Worm (Caenorhabditis elegans) whole organism, midembryonic: ENCODE measurements around the gene F40G12.5.
"Not testable (repeated sequence)": the region's sequence is repeated elsewhere in the genome, so short reads cannot be mapped to it uniquely, and the experiment has no call there.

Experiments used
- T22C8.4 ChIP-seq: fragments of 200-800 bp; sonication (Bioruptor generic); IDR thresholded peaks from 2 replicates; pipeline ENCODE4 v1.3.6; 2022; ENCODE audit warnings: missing genetic modification characterization, missing compliant biosample characterization
- cog-1 ChIP-seq: sonication (generic microtip); optimal IDR thresholded peaks from 2 replicates; lab custom pipeline; 2016; ENCODE audit warnings: missing genetic modification characterization, missing compliant biosample characterization
- flt-1 ChIP-seq: fragments of 200-800 bp; sonication (Bioruptor generic); IDR thresholded peaks from 2 replicates; pipeline ENCODE4 v1.3.6; 2022; ENCODE audit warnings: missing genetic modification characterization, missing compliant biosample characterization
- klf-2 ChIP-seq: fragments of 200-800 bp; sonication (Bioruptor generic); conservative IDR thresholded peaks from 2 replicates; pipeline ENCODE4 v1.3.6; 2022; ENCODE audit warnings: missing genetic modification reagents, missing genetic modification characterization, missing compliant biosample characterization
- med-1 ChIP-seq: sonication (generic microtip); optimal IDR thresholded peaks from 2 replicates; lab custom pipeline; 2017; ENCODE audit warnings: missing genetic modification characterization, mild to moderate bottlenecking, missing compliant biosample characterization, antibody characterized with exemption, missing genetic modification reagents; ENCODE audit not compliant: insufficient read depth
- ref-1 ChIP-seq: fragments of 200-800 bp; sonication (Bioruptor generic); conservative IDR thresholded peaks from 2 replicates; pipeline ENCODE4 v1.3.6; 2022; ENCODE audit warnings: missing genetic modification reagents, missing genetic modification characterization, missing compliant biosample characterization
- tab-1 ChIP-seq: fragments of 200-800 bp; sonication (Bioruptor generic); IDR thresholded peaks from 2 replicates; pipeline ENCODE4 v1.3.6; 2022; ENCODE audit warnings: missing genetic modification characterization, missing compliant biosample characterization
- ztf-23 ChIP-seq: fragments of 200-800 bp; sonication (Bioruptor generic); IDR thresholded peaks from 2 replicates; pipeline ENCODE4 v1.3.6; 2022; ENCODE audit warnings: missing genetic modification reagents, missing genetic modification characterization, missing compliant biosample characterization
- ztf-29 ChIP-seq: fragments of 200-800 bp; sonication (Bioruptor generic); IDR thresholded peaks from 2 replicates; pipeline ENCODE4 v1.3.6; 2022; ENCODE audit warnings: missing genetic modification reagents, missing genetic modification characterization, missing compliant biosample characterization

F40G12.5 gene

ce11 chrV:14283241-14283640, 12.6 kb upstream of the F40G12.5 start, which contains the start of gene F40G12.10:
TSS of gene F40G12.10 (plus strand) at chrV:14283541.
- no peak for TF ChIP-seq flt-1 (GFP tag; lab: Robert Waterston, UW)
- TF ChIP-seq ref-1 (GFP tag; lab: Robert Waterston, UW) = no peak
- no peak for TF ChIP-seq klf-2 (GFP tag; lab: Robert Waterston, UW)
- no peak for TF ChIP-seq ztf-23 (GFP tag; lab: Robert Waterston, UW)
- no peak for TF ChIP-seq cog-1 (tag; lab: Kevin White, UChicago)
- TF ChIP-seq med-1 (GFP tag; lab: Kevin White, UChicago) = no peak
- no peak for TF ChIP-seq T22C8.4
- no peak for TF ChIP-seq tab-1
- no peak for TF ChIP-seq ztf-29

- no peak for TF ChIP-seq ztf-23 (GFP tag; lab: Robert Waterston, UW)
- TF ChIP-seq tab-1 = no peak
- TF ChIP-seq cog-1 (tag; lab: Kevin White, UChicago) = no peak
- no peak for TF ChIP-seq ref-1 (GFP tag; lab: Robert Waterston, UW)
These were observed 11.6 kb upstream of the F40G12.5 start, which contains the start of the genes srt-74 and F40G12.9 for ce11 chrV:14282222-14282709. TSS of gene srt-74 (minus strand) at chrV:14282322. TSS of gene F40G12.9 (plus strand) at chrV:14282659.

ce11 chrV:14279777-14280176, 9.1 kb upstream of the F40G12.5 start, which contains the start of gene srt-33:
TSS of gene srt-33 (minus strand) at chrV:14279877.
- TF ChIP-seq ref-1 (GFP tag; lab: Robert Waterston, UW) = no peak
- TF ChIP-seq ztf-29 = no peak
- TF ChIP-seq flt-1 (GFP tag; lab: Robert Waterston, UW) = no peak

ce11 chrV:14274268-14274667, 3.6 kb upstream of the F40G12.5 start, which contains the start of gene F40G12.7:
TSS of gene F40G12.7 (plus strand) at chrV:14274568.
- not testable (repeated sequence) for TF ChIP-seq cog-1 (tag; lab: Kevin White, UChicago); med-1 (GFP tag; lab: Kevin White, UChicago); tab-1

- TF ChIP-seq flt-1 (GFP tag; lab: Robert Waterston, UW) (no peak), ztf-29 (no peak), ztf-23 (GFP tag; lab: Robert Waterston, UW) (no peak), T22C8.4 (no peak), cog-1 (tag; lab: Kevin White, UChicago) (no peak), tab-1 (no peak), med-1 (GFP tag; lab: Kevin White, UChicago) (no peak), ref-1 (GFP tag; lab: Robert Waterston, UW) (no peak), klf-2 (GFP tag; lab: Robert Waterston, UW) (no peak)
These were observed 2.4 kb upstream of the F40G12.5 start, which contains the start of gene F40G12.6 for ce11 chrV:14273019-14273418. TSS of gene F40G12.6 (minus strand) at chrV:14273119.

ce11 chrV:14268616-14269015, 2.0 kb downstream of the F40G12.5 start, which contains the start of gene F40G12.4:
TSS of gene F40G12.4 (minus strand) at chrV:14268716.
- TF ChIP-seq cog-1 (tag; lab: Kevin White, UChicago) (no peak), ref-1 (GFP tag; lab: Robert Waterston, UW) (no peak), flt-1 (GFP tag; lab: Robert Waterston, UW) (no peak), ztf-29 (no peak), T22C8.4 (no peak), ztf-23 (GFP tag; lab: Robert Waterston, UW) (no peak), med-1 (GFP tag; lab: Kevin White, UChicago) (no peak), tab-1 (no peak), klf-2 (GFP tag; lab: Robert Waterston, UW) (no peak)

ce11 chrV:14267326-14267942, 3.2 kb downstream of the F40G12.5 start:
- TF ChIP-seq ztf-23 (GFP tag; lab: Robert Waterston, UW) = no peak
- no peak for TF ChIP-seq tab-1
- TF ChIP-seq ref-1 (GFP tag; lab: Robert Waterston, UW) = no peak
- no peak for TF ChIP-seq med-1 (GFP tag; lab: Kevin White, UChicago)
- TF ChIP-seq klf-2 (GFP tag; lab: Robert Waterston, UW) = no peak
- no peak for TF ChIP-seq ztf-29
- no peak for TF ChIP-seq cog-1 (tag; lab: Kevin White, UChicago)
- TF ChIP-seq flt-1 (GFP tag; lab: Robert Waterston, UW) = no peak
- TF ChIP-seq T22C8.4 = no peak

- TF ChIP-seq ztf-23 (GFP tag; lab: Robert Waterston, UW) = no peak
- no peak for TF ChIP-seq ref-1 (GFP tag; lab: Robert Waterston, UW)
- TF ChIP-seq T22C8.4 = no peak
- TF ChIP-seq tab-1 = no peak
- no peak for TF ChIP-seq med-1 (GFP tag; lab: Kevin White, UChicago)
- no peak for TF ChIP-seq cog-1 (tag; lab: Kevin White, UChicago)
- no peak for TF ChIP-seq klf-2 (GFP tag; lab: Robert Waterston, UW)
- no peak for TF ChIP-seq flt-1 (GFP tag; lab: Robert Waterston, UW)
- TF ChIP-seq ztf-29 = no peak
These were observed 9.8 kb downstream of the F40G12.5 start, which contains the start of gene F40G12.2 for ce11 chrV:14260831-14261230. TSS of gene F40G12.2 (minus strand) at chrV:14260931.

- TF ChIP-seq med-1 (GFP tag; lab: Kevin White, UChicago) (no peak), ref-1 (GFP tag; lab: Robert Waterston, UW) (no peak), cog-1 (tag; lab: Kevin White, UChicago) (no peak), tab-1 (no peak), flt-1 (GFP tag; lab: Robert Waterston, UW) (no peak), klf-2 (GFP tag; lab: Robert Waterston, UW) (no peak), ztf-23 (GFP tag; lab: Robert Waterston, UW) (no peak), ztf-29 (no peak), T22C8.4 (no peak)
These were observed 13.8 kb downstream of the F40G12.5 start, which contains the start of gene sre-8 for ce11 chrV:14256813-14257212. TSS of gene sre-8 (plus strand) at chrV:14257113.
